Worm (Caenorhabditis elegans): ENCODE data around the gene R04A9.9.

R04A9.9 gene

ce11 chrX:388728-389127 is 1.6 kb downstream of the R04A9.9 start, which contains the start of gene ceh-93:
ceh-93 (minus strand) TSS chrX:388797.
- TF ChIP-seq ama-1 (optimal IDR thresholded peaks at IDR 0.05): no peak
- no peak for TF ChIP-seq peb-1 (tag; optimal IDR thresholded peaks at IDR 0.05)
- no peak for TF ChIP-seq ZK546.5 (tag; optimal IDR thresholded peaks at IDR 0.05)
- no peak for TF ChIP-seq snpc-4 (tag; optimal IDR thresholded peaks at IDR 0.05)
- TF ChIP-seq C34F6.9 (tag; optimal IDR thresholded peaks at IDR 0.05): peak; percentile 52
- TF ChIP-seq zag-1 (tag; optimal IDR thresholded peaks at IDR 0.05): no peak
- no peak for TF ChIP-seq nhr-237 (tag; optimal IDR thresholded peaks at IDR 0.05)
- no peak for TF ChIP-seq sma-9 (GFP tag; optimal IDR thresholded peaks at IDR 0.05)
- no peak for TF ChIP-seq sma-9 (tag; optimal IDR thresholded peaks at IDR 0.05)
- no peak for TF ChIP-seq mab-5 (tag; optimal IDR thresholded peaks at IDR 0.05)
- no peak for TF ChIP-seq ztf-11 (tag; optimal IDR thresholded peaks at IDR 0.05)
- TF ChIP-seq lin-11 (tag; optimal IDR thresholded peaks at IDR 0.05): no peak
- peak; percentile 58 for TF ChIP-seq unc-55 (GFP tag; optimal IDR thresholded peaks at IDR 0.05)
- TF ChIP-seq dmd-4 (tag; optimal IDR thresholded peaks at IDR 0.05): no peak
- peak; percentile 36 for TF ChIP-seq nhr-129 (tag; optimal IDR thresholded peaks at IDR 0.05)

ce11 chrX:382692-383091 is 7.7 kb downstream of the R04A9.9 start, which contains the start of gene ife-2:
ife-2 (minus strand) TSS chrX:382709.
- TF ChIP-seq lin-39 (tag; optimal IDR thresholded peaks at IDR 0.05) (no peak), nhr-25 (tag; optimal IDR thresholded peaks at IDR 0.05) (peak; percentile 64), fos-1 (tag; optimal IDR thresholded peaks at IDR 0.05) (peak; percentile 84), gmeb-1 (tag; optimal IDR thresholded peaks at IDR 0.05) (peak; percentile 74), nhr-237 (tag; optimal IDR thresholded peaks at IDR 0.05) (no peak), C34F6.9 (tag; optimal IDR thresholded peaks at IDR 0.05) (peak; percentile 80), unc-55 (GFP tag; optimal IDR thresholded peaks at IDR 0.05) (peak; percentile 61), F13H6.1 (tag; optimal IDR thresholded peaks at IDR 0.05) (peak; percentile 55), ceh-16 (tag; optimal IDR thresholded peaks at IDR 0.05) (peak; percentile 6), nhr-11 (tag; optimal IDR thresholded peaks at IDR 0.05) (no peak), nhr-129 (tag; optimal IDR thresholded peaks at IDR 0.05) (peak; percentile 58), sma-3 (GFP tag; optimal IDR thresholded peaks at IDR 0.05) (peak; percentile 72), lsy-2 (tag; optimal IDR thresholded peaks at IDR 0.05) (peak; percentile 21 to 77), sem-4 (tag; optimal IDR thresholded peaks at IDR 0.05) (no peak), nhr-23 (tag; optimal IDR thresholded peaks at IDR 0.05) (no peak), nhr-21 (tag; optimal IDR thresholded peaks at IDR 0.05) (peak; percentile 56), nhr-77 (tag; optimal IDR thresholded peaks at IDR 0.05) (no peak), snpc-4 (tag; optimal IDR thresholded peaks at IDR 0.05) (peak; percentile 18), lin-13 (GFP tag; optimal IDR thresholded peaks at IDR 0.05) (peak; percentile 67), crh-2 (tag; optimal IDR thresholded peaks at IDR 0.05) (peak; percentile 72), ceh-82 (tag; optimal IDR thresholded peaks at IDR 0.05) (no peak), unc-39 (tag; optimal IDR thresholded peaks at IDR 0.05) (no peak), lin-11 (tag; optimal IDR thresholded peaks at IDR 0.05) (peak; percentile 59)

- no peak for TF ChIP-seq crh-2 (tag; optimal IDR thresholded peaks at IDR 0.05)
- no peak for TF ChIP-seq elt-1 (tag; optimal IDR thresholded peaks at IDR 0.05)
- TF ChIP-seq nhr-25 (tag; optimal IDR thresholded peaks at IDR 0.05): no peak
- no peak for TF ChIP-seq aly-2 (tag; optimal IDR thresholded peaks at IDR 0.05)
- TF ChIP-seq blmp-1 (tag; optimal IDR thresholded peaks at IDR 0.05; ENCODE audit: insufficient read depth): no peak
- no peak for TF ChIP-seq nhr-6 (tag; optimal IDR thresholded peaks at IDR 0.05)
- no peak for TF ChIP-seq fos-1 (tag; optimal IDR thresholded peaks at IDR 0.05)
- peak; percentile 11 for TF ChIP-seq lin-11 (tag; optimal IDR thresholded peaks at IDR 0.05)
- no peak for TF ChIP-seq lin-39 (tag; optimal IDR thresholded peaks at IDR 0.05)
- TF ChIP-seq lsy-2 (tag; optimal IDR thresholded peaks at IDR 0.05): no peak
- no peak for TF ChIP-seq R02D3.7 (tag; optimal IDR thresholded peaks at IDR 0.05)
- TF ChIP-seq nhr-129 (tag; optimal IDR thresholded peaks at IDR 0.05): peak; percentile 0
- no peak for TF ChIP-seq dmd-4 (tag; optimal IDR thresholded peaks at IDR 0.05)
Observed at ce11 chrX:381029-381428, 9.3 kb downstream of the R04A9.9 start.

ce11 chrX:380505-380904 is 9.9 kb downstream of the R04A9.9 start, which contains the start of gene R04A9.3:
R04A9.3 (minus strand) TSS chrX:380605.
- TF ChIP-seq Y55F3AM.14 (GFP tag; optimal IDR thresholded peaks at IDR 0.05) (no peak), ztf-11 (tag; optimal IDR thresholded peaks at IDR 0.05) (no peak), zag-1 (tag; optimal IDR thresholded peaks at IDR 0.05) (no peak), lin-39 (tag; optimal IDR thresholded peaks at IDR 0.05) (no peak), sma-3 (GFP tag; optimal IDR thresholded peaks at IDR 0.05) (no peak), egl-27 (tag; optimal IDR thresholded peaks at IDR 0.05) (no peak)

Measured in whole organism, L2 larva.